Worm (Caenorhabditis elegans) whole organism, early embryonic: ENCODE results near the gene chst-1.

ENCODE experiments used
- B0310.2 ChIP-seq: sonication (generic microtip); optimal IDR thresholded peaks from 2 replicates; lab custom pipeline; 2016; ENCODE audit warnings: mild to moderate bottlenecking, missing genetic modification characterization, missing compliant biosample characterization
- aly-1 ChIP-seq: sonication (generic microtip); optimal IDR thresholded peaks from 2 replicates; lab custom pipeline; 2016; ENCODE audit warnings: missing genetic modification characterization, missing compliant biosample characterization
- ama-1 ChIP-seq: fragments of 150-350 bp; optimal IDR thresholded peaks from 2 replicates; lab custom pipeline; 2014
- ceh-13 ChIP-seq: fragments of 200-800 bp; sonication (Bioruptor generic); optimal IDR thresholded peaks from 2 replicates; lab custom pipeline; 2018; ENCODE audit warnings: mild to moderate bottlenecking, missing genetic modification characterization, missing compliant biosample characterization
- ceh-36 ChIP-seq: sonication (generic microtip); optimal IDR thresholded peaks from 2 replicates; lab custom pipeline; 2016; ENCODE audit warnings: missing genetic modification characterization, inconsistent platforms, missing compliant biosample characterization
- ets-7 ChIP-seq: sonication (generic microtip); optimal IDR thresholded peaks from 2 replicates; lab custom pipeline; 2016; ENCODE audit warnings: missing genotype, missing genetic modification characterization, missing compliant biosample characterization
- flt-1 ChIP-seq: fragments of 200-800 bp; sonication (Bioruptor generic); IDR thresholded peaks from 2 replicates; pipeline ENCODE4 v1.3.6; 2022; ENCODE audit warnings: missing genetic modification characterization, missing compliant biosample characterization
- hmbx-1 ChIP-seq: sonication (generic microtip); optimal IDR thresholded peaks from 2 replicates; lab custom pipeline; 2016; ENCODE audit warnings: mild to moderate bottlenecking, missing genetic modification characterization, missing compliant biosample characterization
- pes-1 ChIP-seq: fragments of 200-800 bp; sonication (Bioruptor generic); IDR thresholded peaks from 2 replicates; pipeline ENCODE4 v1.3.6; 2022; ENCODE audit warnings: missing genetic modification reagents, missing genetic modification characterization, missing compliant biosample characterization
- scrt-1 ChIP-seq: fragments of 200-800 bp; sonication (Bioruptor generic); IDR thresholded peaks from 2 replicates; pipeline ENCODE4 v1.3.6; 2022; ENCODE audit warnings: missing genetic modification characterization, missing compliant biosample characterization
- tbx-11 ChIP-seq: fragments of 200-800 bp; sonication (Bioruptor generic); IDR thresholded peaks from 2 replicates; pipeline ENCODE4 v1.3.6; 2022; ENCODE audit warnings: missing genetic modification characterization, missing compliant biosample characterization
- tbx-37 ChIP-seq: fragments of 200-800 bp; sonication (Bioruptor generic); conservative IDR thresholded peaks from 2 replicates; pipeline ENCODE4 v1.3.6; 2022; ENCODE audit warnings: missing genetic modification reagents, missing genetic modification characterization, missing compliant biosample characterization
- tra-4 ChIP-seq: sonication (generic microtip); optimal IDR thresholded peaks from 2 replicates; lab custom pipeline; 2017; ENCODE audit warnings: missing genetic modification characterization, missing compliant biosample characterization

- TF ChIP-seq ceh-36 (tag; lab: Kevin White, UChicago) (no peak), B0310.2 (tag; lab: Kevin White, UChicago) (no peak), ama-1 (lab: Kevin White, UChicago) (no peak), tra-4 (tag; lab: Kevin White, UChicago) (no peak), scrt-1 (no peak), tbx-11 (GFP tag; lab: Robert Waterston, UW) (no peak), hmbx-1 (tag; lab: Kevin White, UChicago) (no peak), tbx-37 (GFP tag; lab: Robert Waterston, UW) (no peak), aly-1 (no peak), ceh-13 (GFP tag; lab: Kevin White, UChicago) (no peak), pes-1 (GFP tag; lab: Robert Waterston, UW) (no peak), flt-1 (no peak), ets-7 (tag; lab: Kevin White, UChicago) (no peak)
Observed at ce11 chrII:8065985-8066384, 40.8 kb downstream of the chst-1 start, which contains the start of gene pdha-1.
